Worm (Caenorhabditis elegans) whole organism, L3 larva: ENCODE data around the gene D2096.11.

ENCODE experiments used
- nhr-23 ChIP-seq: fragments of 150-350 bp; optimal IDR thresholded peaks from 2 replicates; lab custom pipeline; 2014; ENCODE audit warnings: missing biosample characterization, missing genetic modification reagents, missing genetic modification characterization
- pqm-1 ChIP-seq: fragments of 150-350 bp; optimal IDR thresholded peaks from 2 replicates; lab custom pipeline; 2017; ENCODE audit warnings: missing biosample characterization, missing genetic modification characterization, inconsistent platforms
- tbx-2 ChIP-seq: sonication (generic microtip); optimal IDR thresholded peaks from 2 replicates; lab custom pipeline; 2016; ENCODE audit warnings: mild to moderate bottlenecking, missing genetic modification characterization, missing compliant biosample characterization
- unc-39 ChIP-seq: sonication (generic microtip); optimal IDR thresholded peaks from 4 replicates; lab custom pipeline; 2017; ENCODE audit warnings: missing biosample characterization, missing genetic modification characterization

DNA sequence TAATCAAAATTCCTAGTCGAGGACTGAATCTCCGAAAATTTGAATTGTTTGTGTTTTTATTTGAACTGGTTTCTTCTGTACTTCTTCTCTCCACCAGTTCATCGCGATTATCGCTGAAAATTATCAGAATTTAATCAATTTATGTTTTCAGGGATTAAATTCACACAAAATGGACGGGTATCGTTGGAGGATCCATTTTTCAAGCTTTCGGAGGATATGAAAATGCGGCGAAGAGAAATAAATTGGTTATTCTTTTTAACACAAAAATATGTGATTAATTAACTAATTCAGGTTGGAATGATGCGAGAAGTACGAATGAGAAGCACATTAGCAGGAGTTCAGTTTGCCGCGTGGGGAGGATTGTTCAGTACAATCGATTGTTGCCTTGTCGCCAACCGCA is 2.3 kb upstream of the D2096.11 start, which contains the start of gene timm-17B.2:
- no peak for TF ChIP-seq tbx-2 (tag; lab: Kevin White, UChicago)
- no peak for TF ChIP-seq pqm-1 (tag; lab: Kevin White, UChicago)
- no peak for TF ChIP-seq nhr-23 (tag; lab: Kevin White, UChicago)
- TF ChIP-seq unc-39 (tag; lab: Kevin White, UChicago): no peak
